Worm (Caenorhabditis elegans) whole organism, L3 larva: ENCODE results near the gene F12F6.7.

ENCODE experiments used
- ceh-82 ChIP-seq: fragments of 150-350 bp; optimal IDR thresholded peaks from 2 replicates; lab custom pipeline; 2014; ENCODE audit warnings: missing biosample characterization, missing genetic modification characterization
- ceh-9 ChIP-seq: sonication (generic microtip); optimal IDR thresholded peaks from 2 replicates; lab custom pipeline; 2018; ENCODE audit warnings: missing biosample characterization, missing genetic modification characterization
- elt-2 ChIP-seq: sonication (generic microtip); optimal IDR thresholded peaks from 2 replicates; lab custom pipeline; 2016; ENCODE audit warnings: missing genetic modification reagents, mild to moderate bottlenecking, missing genetic modification characterization, missing compliant biosample characterization
- fkh-10 ChIP-seq: sonication (generic microtip); optimal IDR thresholded peaks from 2 replicates; lab custom pipeline; 2017; ENCODE audit warnings: missing biosample characterization, missing genetic modification reagents, missing genetic modification characterization
- jun-1 ChIP-seq: fragments of 150-350 bp; optimal IDR thresholded peaks from 2 replicates; lab custom pipeline; 2014; ENCODE audit warnings: missing biosample characterization, missing genetic modification reagents, missing genetic modification characterization
- nhr-11 ChIP-seq: fragments of 150-350 bp; optimal IDR thresholded peaks from 2 replicates; lab custom pipeline; 2014; ENCODE audit warnings: missing biosample characterization, missing genetic modification characterization
- nhr-12 ChIP-seq: fragments of 150-350 bp; optimal IDR thresholded peaks from 2 replicates; lab custom pipeline; 2014; ENCODE audit warnings: missing biosample characterization, missing genetic modification characterization
- nhr-237 ChIP-seq: fragments of 150-350 bp; optimal IDR thresholded peaks from 2 replicates; lab custom pipeline; 2014; ENCODE audit warnings: missing biosample characterization, missing genetic modification characterization
- nhr-25 ChIP-seq: sonication (generic microtip); optimal IDR thresholded peaks from 2 replicates; lab custom pipeline; 2017; ENCODE audit warnings: missing biosample characterization, missing genetic modification characterization
- nhr-28 ChIP-seq: fragments of 150-350 bp; optimal IDR thresholded peaks from 2 replicates; lab custom pipeline; 2014; ENCODE audit warnings: missing biosample characterization, missing genetic modification characterization
- nhr-77 ChIP-seq: fragments of 150-350 bp; optimal IDR thresholded peaks from 2 replicates; lab custom pipeline; 2014; ENCODE audit warnings: missing biosample characterization, missing genetic modification characterization
- sea-2 ChIP-seq: fragments of 150-350 bp; sonication (generic microtip); optimal IDR thresholded peaks from 4 replicates; lab custom pipeline; 2014; ENCODE audit warnings: missing biosample characterization, missing genetic modification reagents, missing genetic modification characterization
- unc-39 ChIP-seq: sonication (generic microtip); optimal IDR thresholded peaks from 4 replicates; lab custom pipeline; 2017; ENCODE audit warnings: missing biosample characterization, missing genetic modification characterization
- ztf-4 ChIP-seq: fragments of 150-350 bp; optimal IDR thresholded peaks from 2 replicates; lab custom pipeline; 2014; ENCODE audit warnings: missing biosample characterization, missing genetic modification characterization

- no peak for TF ChIP-seq nhr-25 (tag; lab: Kevin White, UChicago)
- no peak for TF ChIP-seq ztf-4 (tag; lab: Kevin White, UChicago)
- no peak for TF ChIP-seq ceh-82 (tag; lab: Kevin White, UChicago)
- no peak for TF ChIP-seq nhr-237 (tag; lab: Kevin White, UChicago)
- TF ChIP-seq unc-39 (tag; lab: Kevin White, UChicago): no peak
- TF ChIP-seq ceh-9 (tag; lab: Kevin White, UChicago): no peak
- TF ChIP-seq nhr-11 (tag; lab: Kevin White, UChicago): no peak
- TF ChIP-seq nhr-28 (tag; lab: Kevin White, UChicago): no peak
- TF ChIP-seq fkh-10: no peak
- no peak for TF ChIP-seq jun-1
- TF ChIP-seq sea-2 (GFP tag; lab: Kevin White, UChicago): no peak
- TF ChIP-seq nhr-77 (tag; lab: Kevin White, UChicago): no peak
- no peak for TF ChIP-seq elt-2 (tag; lab: Kevin White, UChicago)
- no peak for TF ChIP-seq nhr-12
Measured at ce11 chrIV:11526189-11526588, 35.4 kb downstream of the F12F6.7 start.
